Worm (Caenorhabditis elegans) whole organism, L2 larva: Measurements from ENCODE around the gene srx-23.

Experiments used
- egl-27 ChIP-seq: sonication (generic microtip); optimal IDR thresholded peaks from 3 replicates; lab custom pipeline; 2017; ENCODE audit warnings: missing biosample characterization, missing genetic modification reagents, missing genetic modification characterization
- lin-11 ChIP-seq: fragments of 150-350 bp; sonication (generic microtip); optimal IDR thresholded peaks from 2 replicates; lab custom pipeline; 2014; ENCODE audit warnings: missing biosample characterization, missing genetic modification characterization, inconsistent platforms, mixed read lengths
- lin-39 ChIP-seq: fragments of 150-350 bp; optimal IDR thresholded peaks from 2 replicates; lab custom pipeline; 2014; ENCODE audit warnings: missing biosample characterization, missing genetic modification reagents, missing genetic modification characterization
- lsy-2 ChIP-seq, 2 experiments: fragments of 150-350 bp in 1 of 2; sonication (generic microtip) in 1 of 2; optimal IDR thresholded peaks; 2 replicates each; lab custom pipeline; 2014 to 2017; ENCODE audit warnings: missing biosample characterization in 2 of 2, missing genetic modification characterization in 2 of 2
- nhr-25 ChIP-seq: fragments of 150-350 bp; sonication (generic microtip); optimal IDR thresholded peaks from 3 replicates; lab custom pipeline; 2014; ENCODE audit warnings: missing biosample characterization, missing genetic modification characterization

- TF ChIP-seq lin-11 (tag; lab: Kevin White, UChicago) (no peak), lin-39 (tag; lab: Kevin White, UChicago) (no peak), lsy-2 (tag; optimal IDR thresholded peaks at IDR 0.05; lab: Kevin White, UChicago) (no peak), egl-27 (no peak), nhr-25 (tag; lab: Kevin White, UChicago) (no peak)
These were observed 2.5 kb upstream of the srx-23 start, which contains the start of gene srx-22 for ce11 chrV:679663-680062.
